Worm (Caenorhabditis elegans) whole organism, young adult: ENCODE data around the gene Y51B9A.5.

Experiments used
- B0261.1 ChIP-seq: sonication (generic microtip); optimal IDR thresholded peaks from 2 replicates; lab custom pipeline; 2016; ENCODE audit warnings: mild to moderate bottlenecking, missing genetic modification characterization, moderate library complexity, missing compliant biosample characterization
- B0336.3 ChIP-seq: fragments of 200-800 bp; sonication (Bioruptor generic); IDR thresholded peaks from 2 replicates; pipeline ENCODE4 v1.3.6; 2022; ENCODE audit warnings: missing genetic modification characterization, missing compliant biosample characterization
- C06A6.2 ChIP-seq: fragments of 200-800 bp; sonication (Bioruptor generic); conservative IDR thresholded peaks from 2 replicates; pipeline ENCODE4 v1.3.6; 2022; ENCODE audit warnings: missing genetic modification characterization, missing compliant biosample characterization
- C17E4.6 ChIP-seq: fragments of 200-800 bp; sonication (Bioruptor generic); IDR thresholded peaks from 2 replicates; pipeline ENCODE4 v1.3.6; 2022; ENCODE audit warnings: missing genetic modification reagents, missing genetic modification characterization, missing compliant biosample characterization
- D2030.7 ChIP-seq: fragments of 200-800 bp; sonication (Bioruptor generic); IDR thresholded peaks from 2 replicates; pipeline ENCODE4 v1.3.6; 2022; ENCODE audit warnings: missing genetic modification reagents, missing genetic modification characterization, missing compliant biosample characterization
- F22D6.2 ChIP-seq: sonication (generic microtip); optimal IDR thresholded peaks from 2 replicates; lab custom pipeline; 2016; ENCODE audit warnings: mild to moderate bottlenecking, missing genetic modification characterization, missing compliant biosample characterization
- F23B12.7 ChIP-seq: sonication (generic microtip); optimal IDR thresholded peaks from 2 replicates; lab custom pipeline; 2017; ENCODE audit warnings: missing genetic modification characterization, mild to moderate bottlenecking, missing compliant biosample characterization, antibody characterized with exemption, moderate library complexity; ENCODE audit not compliant: insufficient read depth
- F33H1.4 ChIP-seq: fragments of 200-800 bp; sonication (Bioruptor generic); IDR thresholded peaks from 2 replicates; pipeline ENCODE4 v1.3.6; 2022; ENCODE audit warnings: missing genetic modification reagents, missing genetic modification characterization, missing compliant biosample characterization
- K11D2.4 ChIP-seq: fragments of 200-800 bp; sonication (Bioruptor generic); IDR thresholded peaks from 2 replicates; pipeline ENCODE4 v1.3.6; 2022; ENCODE audit warnings: missing genetic modification reagents, missing genetic modification characterization, missing compliant biosample characterization
- Y79H2A.3 ChIP-seq: fragments of 200-800 bp; sonication (Bioruptor generic); conservative IDR thresholded peaks from 2 replicates; pipeline ENCODE4 v1.3.6; 2022; ENCODE audit warnings: missing genetic modification reagents, missing genetic modification characterization, missing compliant biosample characterization
- Y95B8A.8 ChIP-seq: fragments of 200-800 bp; sonication (Bioruptor generic); IDR thresholded peaks from 2 replicates; pipeline ENCODE4 v1.3.6; 2022; ENCODE audit warnings: missing genetic modification reagents, missing genetic modification characterization, missing compliant biosample characterization
- ZK185.1 ChIP-seq: sonication (generic microtip); optimal IDR thresholded peaks from 2 replicates; lab custom pipeline; 2016; ENCODE audit warnings: mild to moderate bottlenecking, missing genetic modification characterization, missing compliant biosample characterization; ENCODE audit not compliant: poor library complexity, severe bottlenecking
- akir-1 ChIP-seq: fragments of 200-800 bp; sonication (Bioruptor generic); optimal IDR thresholded peaks from 2 replicates; lab custom pipeline; 2018; ENCODE audit warnings: mild to moderate bottlenecking, missing genetic modification characterization, moderate library complexity, missing compliant biosample characterization
- attf-3 ChIP-seq: fragments of 200-800 bp; sonication (Bioruptor generic); conservative IDR thresholded peaks from 2 replicates; pipeline ENCODE4 v1.3.6; 2022; ENCODE audit warnings: missing genetic modification reagents, missing genetic modification characterization, missing compliant biosample characterization
- attf-5 ChIP-seq: fragments of 200-800 bp; sonication (Bioruptor generic); optimal IDR thresholded peaks from 2 replicates; lab custom pipeline; 2018; ENCODE audit warnings: mild to moderate bottlenecking, missing genetic modification characterization, missing compliant biosample characterization
- cebp-1 ChIP-seq, 2 experiments: fragments of 200-800 bp in 1 of 2; sonication (Bioruptor generic) in 1 of 2; sonication (generic microtip) in 1 of 2; IDR thresholded peaks in 1 of 2; optimal IDR thresholded peaks in 1 of 2; 2 replicates each; pipeline versions ENCODE4 v1.3.6 to Lab custom; 2017 to 2022; ENCODE audit warnings: missing compliant biosample characterization in 2 of 2, missing genetic modification characterization in 2 of 2, mild to moderate bottlenecking in 1 of 2, missing genetic modification reagents in 1 of 2, moderate library complexity in 1 of 2
- ceh-100 ChIP-seq: fragments of 200-800 bp; sonication (Bioruptor generic); IDR thresholded peaks from 2 replicates; pipeline ENCODE4 v1.3.6; 2022; ENCODE audit warnings: missing genetic modification reagents, missing genetic modification characterization, missing compliant biosample characterization
- ceh-40 ChIP-seq: fragments of 200-800 bp; sonication (Bioruptor generic); IDR thresholded peaks from 2 replicates; pipeline ENCODE4 v1.3.6; 2022; ENCODE audit warnings: missing genetic modification characterization, missing compliant biosample characterization
- ceh-58 ChIP-seq: fragments of 200-800 bp; sonication (Bioruptor generic); IDR thresholded peaks from 2 replicates; pipeline ENCODE4 v1.3.6; 2022; ENCODE audit warnings: missing genetic modification characterization, missing compliant biosample characterization
- dox-1 ChIP-seq: fragments of 200-800 bp; sonication (Bioruptor generic); IDR thresholded peaks from 2 replicates; pipeline ENCODE4 v1.3.6; 2022; ENCODE audit warnings: missing genetic modification reagents, missing genetic modification characterization, missing compliant biosample characterization
- dpl-1 ChIP-seq: fragments of 150-350 bp; optimal IDR thresholded peaks from 2 replicates; lab custom pipeline; 2014; ENCODE audit warnings: missing biosample characterization, missing genetic modification reagents, missing genetic modification characterization
- egl-18 ChIP-seq: fragments of 200-800 bp; sonication (Bioruptor generic); IDR thresholded peaks from 2 replicates; pipeline ENCODE4 v1.3.6; 2022; ENCODE audit warnings: missing genetic modification reagents, missing genetic modification characterization, missing compliant biosample characterization
- ekl-4 ChIP-seq: fragments of 200-800 bp; sonication (Bioruptor generic); IDR thresholded peaks from 2 replicates; pipeline ENCODE4 v1.3.6; 2022; ENCODE audit warnings: missing genetic modification reagents, missing genetic modification characterization, missing compliant biosample characterization
- him-1 ChIP-seq: sonication (generic microtip); optimal IDR thresholded peaks from 2 replicates; lab custom pipeline; 2016; ENCODE audit warnings: missing genotype, missing genetic modification reagents, missing genetic modification characterization, missing compliant biosample characterization
- hlh-12 ChIP-seq: sonication (generic microtip); optimal IDR thresholded peaks from 2 replicates; lab custom pipeline; 2016; ENCODE audit warnings: missing genetic modification characterization, missing compliant biosample characterization
- hmg-1.2 ChIP-seq: fragments of 200-800 bp; sonication (Bioruptor generic); IDR thresholded peaks from 2 replicates; pipeline ENCODE4 v1.3.6; 2022; ENCODE audit warnings: missing genetic modification reagents, missing genetic modification characterization, missing compliant biosample characterization
- hsf-1 ChIP-seq: fragments of 200-800 bp; sonication (Bioruptor generic); IDR thresholded peaks from 2 replicates; pipeline ENCODE4 v1.3.6; 2022; ENCODE audit warnings: missing genetic modification reagents, missing genetic modification characterization, missing compliant biosample characterization
- lag-1 ChIP-seq: fragments of 200-800 bp; sonication (Bioruptor generic); IDR thresholded peaks from 2 replicates; pipeline ENCODE4 v1.3.6; 2022; ENCODE audit warnings: missing genetic modification reagents, missing genetic modification characterization, missing compliant biosample characterization
- let-607 ChIP-seq, 2 experiments: fragments of 200-800 bp in 1 of 2; sonication (Bioruptor generic) in 1 of 2; sonication (generic microtip) in 1 of 2; optimal IDR thresholded peaks; 2 replicates each; lab custom pipeline; 2016 to 2018; ENCODE audit warnings: mild to moderate bottlenecking in 2 of 2, missing compliant biosample characterization in 2 of 2, missing genetic modification characterization in 2 of 2, moderate library complexity in 2 of 2, missing genotype in 1 of 2
- lin-26 ChIP-seq: fragments of 200-800 bp; sonication (Bioruptor generic); IDR thresholded peaks from 2 replicates; pipeline ENCODE4 v1.3.6; 2022; ENCODE audit warnings: missing genetic modification reagents, missing genetic modification characterization, missing compliant biosample characterization
- lin-40 ChIP-seq: sonication (generic microtip); optimal IDR thresholded peaks from 2 replicates; lab custom pipeline; 2016; ENCODE audit warnings: missing genetic modification characterization, mild to moderate bottlenecking, missing compliant biosample characterization, missing genotype, missing genetic modification reagents
- madf-6 ChIP-seq: fragments of 200-800 bp; sonication (Bioruptor generic); IDR thresholded peaks from 2 replicates; pipeline ENCODE4 v1.3.6; 2022; ENCODE audit warnings: missing genetic modification reagents, missing genetic modification characterization, missing compliant biosample characterization
- mcd-1 ChIP-seq: fragments of 200-800 bp; sonication (Bioruptor generic); IDR thresholded peaks from 2 replicates; pipeline ENCODE4 v1.3.6; 2022; ENCODE audit warnings: missing genetic modification reagents, missing genetic modification characterization, missing compliant biosample characterization
- nhr-120 ChIP-seq: fragments of 200-800 bp; sonication (Bioruptor generic); IDR thresholded peaks from 2 replicates; pipeline ENCODE4 v1.3.6; 2022; ENCODE audit warnings: missing genetic modification characterization, missing compliant biosample characterization
- nhr-179 ChIP-seq: sonication (generic microtip); optimal IDR thresholded peaks from 2 replicates; lab custom pipeline; 2016; ENCODE audit warnings: mild to moderate bottlenecking, missing genetic modification characterization, missing compliant biosample characterization
- nhr-80 ChIP-seq: sonication (generic microtip); optimal IDR thresholded peaks from 2 replicates; lab custom pipeline; 2016; ENCODE audit warnings: missing genetic modification characterization, missing compliant biosample characterization
- nhr-90 ChIP-seq: sonication (generic microtip); optimal IDR thresholded peaks from 2 replicates; lab custom pipeline; 2016; ENCODE audit warnings: missing genotype, mild to moderate bottlenecking, missing genetic modification characterization, missing compliant biosample characterization
- rcor-1 ChIP-seq: fragments of 200-800 bp; sonication (Bioruptor generic); IDR thresholded peaks from 2 replicates; pipeline ENCODE4 v1.3.6; 2022; ENCODE audit warnings: missing genetic modification reagents, missing genetic modification characterization, missing compliant biosample characterization
- rpc-1 ChIP-seq, 2 experiments: fragments of 150-350 bp in 1 of 2; sonication (generic microtip) in 1 of 2; optimal IDR thresholded peaks; 2 replicates each; lab custom pipeline; 2014 to 2018; ENCODE audit warnings: missing biosample characterization in 1 of 2, missing genetic modification characterization in 1 of 2, missing genetic modification reagents in 1 of 2, missing genotype in 1 of 2
- sdz-38 ChIP-seq: sonication (generic microtip); optimal IDR thresholded peaks from 2 replicates; lab custom pipeline; 2016; ENCODE audit warnings: missing genotype, missing genetic modification characterization, missing compliant biosample characterization
- sea-2 ChIP-seq: fragments of 200-800 bp; sonication (Bioruptor generic); IDR thresholded peaks from 2 replicates; pipeline ENCODE4 v1.3.6; 2022; ENCODE audit warnings: missing genetic modification characterization, missing compliant biosample characterization
- snpc-1.1 ChIP-seq: sonication (generic microtip); optimal IDR thresholded peaks from 2 replicates; lab custom pipeline; 2017; ENCODE audit warnings: missing genetic modification characterization, mild to moderate bottlenecking, missing compliant biosample characterization, antibody characterized with exemption, moderate library complexity, missing genotype, missing genetic modification reagents; ENCODE audit not compliant: insufficient read depth
- snpc-3.4 ChIP-seq: sonication (generic microtip); optimal IDR thresholded peaks from 2 replicates; lab custom pipeline; 2017; ENCODE audit warnings: missing genetic modification characterization, mild to moderate bottlenecking, missing compliant biosample characterization, antibody characterized with exemption, moderate library complexity, missing genotype, missing genetic modification reagents
- snpc-4 ChIP-seq, 5 experiments: fragments of 150-350 bp in 1 of 5; sonication (generic microtip) in 4 of 5; optimal IDR thresholded peaks; 2 replicates each; lab custom pipeline; 2014 to 2018; ENCODE audit warnings: missing genetic modification characterization in 5 of 5, missing biosample characterization in 3 of 5, antibody characterized with exemption in 2 of 5, mild to moderate bottlenecking in 2 of 5, missing compliant biosample characterization in 2 of 5, missing genotype in 2 of 5, moderate library complexity in 2 of 5, missing genetic modification reagents in 1 of 5
- zfh-2 ChIP-seq: fragments of 200-800 bp; sonication (Bioruptor generic); conservative IDR thresholded peaks from 2 replicates; pipeline ENCODE4 v1.3.6; 2022; ENCODE audit warnings: missing genetic modification reagents, missing genetic modification characterization, missing compliant biosample characterization
- ztf-26 ChIP-seq: sonication (generic microtip); optimal IDR thresholded peaks from 2 replicates; lab custom pipeline; 2017; ENCODE audit warnings: missing genetic modification characterization, missing compliant biosample characterization

The Y51B9A.5 gene

DNA sequence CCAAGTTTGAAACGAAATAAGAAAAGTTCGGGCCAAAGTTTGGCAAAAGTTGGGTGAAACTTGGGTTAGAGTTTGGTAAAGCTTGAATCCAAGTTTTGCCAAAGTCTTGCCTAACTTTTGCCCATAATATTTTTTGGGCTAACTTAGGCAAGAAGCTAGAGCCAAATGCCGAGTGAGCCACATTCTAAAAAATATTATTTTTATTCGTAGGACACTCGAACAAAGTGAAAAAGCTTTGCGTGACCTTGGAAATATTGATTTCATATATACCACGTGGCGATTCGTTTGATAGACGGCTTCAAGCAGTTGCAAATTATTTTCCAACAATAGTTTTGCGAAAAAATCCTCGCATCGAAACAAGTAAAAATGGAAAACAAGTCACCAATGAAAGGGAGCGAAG is at the start of gene Y51B9A.5:
Y51B9A.5 (plus strand) TSS at position 301 of the 400 bp plus-strand sequence.
- TF ChIP-seq egl-18 (GFP tag; lab: Robert Waterston, UW) (no peak), ZK185.1 (no peak), nhr-179 (tag; lab: Kevin White, UChicago) (no peak), Y79H2A.3 (GFP tag; lab: Robert Waterston, UW) (no peak), dpl-1 (no peak), C17E4.6 (GFP tag; lab: Robert Waterston, UW) (no peak), madf-6 (no peak), nhr-120 (GFP tag; lab: Robert Waterston, UW) (no peak), F33H1.4 (no peak), hmg-1.2 (GFP tag; lab: Robert Waterston, UW) (no peak), F22D6.2 (tag; lab: Kevin White, UChicago) (no peak), F23B12.7 (tag; lab: Kevin White, UChicago) (no peak), snpc-3.4 (no peak)

ce11 chrII:9356723-9357122 is 47.2 kb upstream of the Y51B9A.5 start:
- TF ChIP-seq K11D2.4 (GFP tag; lab: Robert Waterston, UW) = no peak
- TF ChIP-seq C06A6.2 (GFP tag; lab: Robert Waterston, UW) = no peak
- no peak for TF ChIP-seq hsf-1 (GFP tag; lab: Robert Waterston, UW)
- no peak for TF ChIP-seq sea-2
- no peak for TF ChIP-seq attf-3 (GFP tag; lab: Robert Waterston, UW)
- no peak for TF ChIP-seq hlh-12 (tag; lab: Kevin White, UChicago)
- peak; percentile 39 for TF ChIP-seq attf-5 (GFP tag; lab: Kevin White, UChicago)
- TF ChIP-seq lag-1 (GFP tag; lab: Robert Waterston, UW) = no peak
- TF ChIP-seq snpc-4 (GFP tag; optimal IDR thresholded peaks at IDR 0.05; lab: Kevin White, UChicago) = no peak
- TF ChIP-seq snpc-4 (tag; optimal IDR thresholded peaks at IDR 0.05; lab: Kevin White, UChicago) = no peak
- TF ChIP-seq sdz-38 (tag; lab: Kevin White, UChicago) = no peak
- no peak for TF ChIP-seq ceh-100 (GFP tag; lab: Robert Waterston, UW)
- TF ChIP-seq ceh-58 (GFP tag; lab: Robert Waterston, UW) = no peak
- no peak for TF ChIP-seq cebp-1 (GFP tag; IDR thresholded peaks at IDR 0.05; lab: Robert Waterston, UW)
- peak; percentile 43 for TF ChIP-seq cebp-1 (tag; optimal IDR thresholded peaks at IDR 0.05; lab: Kevin White, UChicago)
- TF ChIP-seq lin-40 (tag; lab: Kevin White, UChicago) = peak; percentile 8
- no peak for TF ChIP-seq ztf-26 (tag; lab: Kevin White, UChicago)
- TF ChIP-seq snpc-1.1 (tag; lab: Kevin White, UChicago) = no peak
- TF ChIP-seq D2030.7 (GFP tag; lab: Robert Waterston, UW) = no peak
- TF ChIP-seq B0336.3 (GFP tag; lab: Robert Waterston, UW) = no peak
- TF ChIP-seq dox-1 (GFP tag; lab: Robert Waterston, UW) = peak; percentile 46; the same call in 1 of the 2 replicates
- TF ChIP-seq let-607 (tag; optimal IDR thresholded peaks at IDR 0.05; lab: Kevin White, UChicago) = no peak
- no peak for TF ChIP-seq nhr-80 (tag; lab: Kevin White, UChicago)
- no peak for TF ChIP-seq lin-26 (GFP tag; lab: Robert Waterston, UW)
- TF ChIP-seq zfh-2 (GFP tag; lab: Robert Waterston, UW) = peak; percentile 43; the same call in 1 of the 2 replicates
- TF ChIP-seq mcd-1 = no peak
- no peak for TF ChIP-seq him-1 (tag; lab: Kevin White, UChicago)
- TF ChIP-seq ceh-40 (GFP tag; lab: Robert Waterston, UW) = no peak
- TF ChIP-seq B0261.1 (tag; lab: Kevin White, UChicago) = no peak
- TF ChIP-seq nhr-90 = no peak
- TF ChIP-seq akir-1 (GFP tag; lab: Kevin White, UChicago) = no peak
- TF ChIP-seq ekl-4 (GFP tag; lab: Robert Waterston, UW) = 0 out of 2 replicates have a peak, but pooled peaks have one; percentile 23
- no peak for TF ChIP-seq dpl-1
- TF ChIP-seq rcor-1 = 0 out of 2 replicates have a peak, but pooled peaks have one; percentile 8
- TF ChIP-seq rpc-1 (optimal IDR thresholded peaks at IDR 0.05; lab: Kevin White, UChicago) = no peak
- TF ChIP-seq rpc-1 (tag; optimal IDR thresholded peaks at IDR 0.05; lab: Kevin White, UChicago) = no peak
- no peak for TF ChIP-seq egl-18 (GFP tag; lab: Robert Waterston, UW)
- no peak for TF ChIP-seq Y95B8A.8
- TF ChIP-seq madf-6 = no peak
